Fruit fly (Drosophila melanogaster): Measurements from ENCODE around the gene CG32444.

dm6 chr3L:21594408-21594807 is 42.3 kb upstream of the CG32444 start:
- TF ChIP-seq Sin3A (optimal IDR thresholded peaks at IDR 0.05) (no peak), h (optimal IDR thresholded peaks at IDR 0.05) (no peak), psq (optimal IDR thresholded peaks at IDR 0.05) (no peak), Myc (optimal IDR thresholded peaks at IDR 0.05) (no peak)

Measured in Kc167 (cell line).